Worm (Caenorhabditis elegans) whole organism, early embryonic: ENCODE data around the gene Y32G9A.3.

ENCODE experiments used
- B0310.2 ChIP-seq: sonication (generic microtip); optimal IDR thresholded peaks from 2 replicates; lab custom pipeline; 2016; ENCODE audit warnings: mild to moderate bottlenecking, missing genetic modification characterization, missing compliant biosample characterization
- aly-1 ChIP-seq: sonication (generic microtip); optimal IDR thresholded peaks from 2 replicates; lab custom pipeline; 2016; ENCODE audit warnings: missing genetic modification characterization, missing compliant biosample characterization
- ceh-13 ChIP-seq: fragments of 200-800 bp; sonication (Bioruptor generic); optimal IDR thresholded peaks from 2 replicates; lab custom pipeline; 2018; ENCODE audit warnings: mild to moderate bottlenecking, missing genetic modification characterization, missing compliant biosample characterization
- ceh-36 ChIP-seq: sonication (generic microtip); optimal IDR thresholded peaks from 2 replicates; lab custom pipeline; 2016; ENCODE audit warnings: missing genetic modification characterization, inconsistent platforms, missing compliant biosample characterization
- ets-7 ChIP-seq: sonication (generic microtip); optimal IDR thresholded peaks from 2 replicates; lab custom pipeline; 2016; ENCODE audit warnings: missing genotype, missing genetic modification characterization, missing compliant biosample characterization
- flt-1 ChIP-seq: fragments of 200-800 bp; sonication (Bioruptor generic); IDR thresholded peaks from 2 replicates; pipeline ENCODE4 v1.3.6; 2022; ENCODE audit warnings: missing genetic modification characterization, missing compliant biosample characterization
- hmbx-1 ChIP-seq: sonication (generic microtip); optimal IDR thresholded peaks from 2 replicates; lab custom pipeline; 2016; ENCODE audit warnings: mild to moderate bottlenecking, missing genetic modification characterization, missing compliant biosample characterization
- hmg-4 ChIP-seq: fragments of 200-800 bp; sonication (Bioruptor generic); optimal IDR thresholded peaks from 2 replicates; lab custom pipeline; 2018; ENCODE audit warnings: mild to moderate bottlenecking, missing genetic modification characterization, missing compliant biosample characterization
- hnd-1 ChIP-seq: sonication (generic microtip); optimal IDR thresholded peaks from 2 replicates; lab custom pipeline; 2016; ENCODE audit warnings: missing genetic modification characterization, missing compliant biosample characterization
- pes-1 ChIP-seq: fragments of 200-800 bp; sonication (Bioruptor generic); IDR thresholded peaks from 2 replicates; pipeline ENCODE4 v1.3.6; 2022; ENCODE audit warnings: missing genetic modification reagents, missing genetic modification characterization, missing compliant biosample characterization
- scrt-1 ChIP-seq: fragments of 200-800 bp; sonication (Bioruptor generic); IDR thresholded peaks from 2 replicates; pipeline ENCODE4 v1.3.6; 2022; ENCODE audit warnings: missing genetic modification characterization, missing compliant biosample characterization
- sea-1 ChIP-seq: fragments of 200-800 bp; sonication (Bioruptor generic); conservative IDR thresholded peaks from 2 replicates; pipeline ENCODE4 v1.3.6; 2022; ENCODE audit warnings: missing genetic modification characterization, missing compliant biosample characterization
- tbx-11 ChIP-seq: fragments of 200-800 bp; sonication (Bioruptor generic); IDR thresholded peaks from 2 replicates; pipeline ENCODE4 v1.3.6; 2022; ENCODE audit warnings: missing genetic modification characterization, missing compliant biosample characterization
- tbx-37 ChIP-seq: fragments of 200-800 bp; sonication (Bioruptor generic); conservative IDR thresholded peaks from 2 replicates; pipeline ENCODE4 v1.3.6; 2022; ENCODE audit warnings: missing genetic modification reagents, missing genetic modification characterization, missing compliant biosample characterization
- tra-4 ChIP-seq: sonication (generic microtip); optimal IDR thresholded peaks from 2 replicates; lab custom pipeline; 2017; ENCODE audit warnings: missing genetic modification characterization, missing compliant biosample characterization

The Y32G9A.3 gene

ce11 chrV:1943465-1943864, 32.3 kb downstream of the Y32G9A.3 start:
- TF ChIP-seq B0310.2 (tag; lab: Kevin White, UChicago) (no peak), ceh-36 (tag; lab: Kevin White, UChicago) (no peak), hnd-1 (tag; lab: Kevin White, UChicago) (no peak), hmg-4 (GFP tag; lab: Kevin White, UChicago) (no peak), hmbx-1 (tag; lab: Kevin White, UChicago) (no peak), ceh-13 (GFP tag; lab: Kevin White, UChicago) (no peak), aly-1 (tag; lab: Kevin White, UChicago) (no peak), tbx-11 (GFP tag; lab: Robert Waterston, UW) (no peak), ets-7 (no peak), flt-1 (GFP tag; lab: Robert Waterston, UW) (no peak), pes-1 (GFP tag; lab: Robert Waterston, UW) (no peak), scrt-1 (GFP tag; lab: Robert Waterston, UW) (no peak)

DNA sequence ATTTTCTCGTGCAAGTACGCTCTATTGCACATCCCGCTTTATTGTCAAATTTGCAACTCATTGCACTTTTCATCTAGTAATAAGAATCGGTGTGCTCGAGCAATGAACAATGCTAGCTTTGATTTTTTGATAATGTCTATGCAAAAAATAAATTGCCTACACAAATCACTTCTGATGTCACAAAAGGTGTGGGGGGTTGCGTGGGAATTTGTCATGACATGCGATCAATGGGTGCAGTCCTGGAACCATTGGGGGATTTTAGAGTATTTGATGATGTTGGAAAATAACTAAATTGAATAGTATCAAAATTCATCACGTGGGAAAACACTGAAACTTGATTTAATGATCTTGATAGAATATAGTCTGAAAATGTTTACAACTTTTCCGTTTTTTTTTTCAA, 34.7 kb downstream of the Y32G9A.3 start:
- TF ChIP-seq scrt-1 (GFP tag; lab: Robert Waterston, UW) (no peak), ceh-13 (GFP tag; lab: Kevin White, UChicago) (no peak), tra-4 (no peak), tbx-11 (GFP tag; lab: Robert Waterston, UW) (no peak), hmbx-1 (tag; lab: Kevin White, UChicago) (no peak), hnd-1 (tag; lab: Kevin White, UChicago) (no peak), tbx-37 (GFP tag; lab: Robert Waterston, UW) (no peak), flt-1 (GFP tag; lab: Robert Waterston, UW) (no peak), sea-1 (no peak), aly-1 (tag; lab: Kevin White, UChicago) (no peak), pes-1 (GFP tag; lab: Robert Waterston, UW) (no peak), ceh-36 (tag; lab: Kevin White, UChicago) (no peak)

ce11 chrV:1955246-1955645, 44.0 kb downstream of the Y32G9A.3 start:
- TF ChIP-seq scrt-1 (GFP tag; lab: Robert Waterston, UW) (no peak), B0310.2 (tag; lab: Kevin White, UChicago) (no peak), ceh-13 (GFP tag; lab: Kevin White, UChicago) (no peak), aly-1 (tag; lab: Kevin White, UChicago) (no peak), tbx-11 (GFP tag; lab: Robert Waterston, UW) (no peak), hmg-4 (GFP tag; lab: Kevin White, UChicago) (no peak), tbx-37 (GFP tag; lab: Robert Waterston, UW) (no peak), ceh-36 (tag; lab: Kevin White, UChicago) (no peak), hmbx-1 (tag; lab: Kevin White, UChicago) (no peak)

ce11 chrV:1957110-1957509, 45.9 kb downstream of the Y32G9A.3 start, which contains the start of gene fipr-25:
fipr-25 (plus strand) TSS chrV:1957410.
- TF ChIP-seq hmg-4 (GFP tag; lab: Kevin White, UChicago) (no peak), ceh-13 (GFP tag; lab: Kevin White, UChicago) (no peak)

- TF ChIP-seq ceh-36 (tag; lab: Kevin White, UChicago) (no peak), hmbx-1 (tag; lab: Kevin White, UChicago) (no peak), scrt-1 (GFP tag; lab: Robert Waterston, UW) (no peak), ceh-13 (GFP tag; lab: Kevin White, UChicago) (no peak), tbx-37 (GFP tag; lab: Robert Waterston, UW) (no peak), tbx-11 (GFP tag; lab: Robert Waterston, UW) (no peak), hnd-1 (tag; lab: Kevin White, UChicago) (no peak), flt-1 (GFP tag; lab: Robert Waterston, UW) (no peak), pes-1 (GFP tag; lab: Robert Waterston, UW) (no peak), aly-1 (tag; lab: Kevin White, UChicago) (no peak), B0310.2 (tag; lab: Kevin White, UChicago) (no peak)
Measured at ce11 chrV:1961453-1961852, 50.3 kb downstream of the Y32G9A.3 start, which contains the start of gene Y40B10B.1. Y40B10B.1 (minus strand) TSS chrV:1961553.
